Worm (Caenorhabditis elegans) whole organism, L4 larva: ENCODE measurements around the gene T28C6.7.
A peak's percentile ranks its signal among the peaks of the same experiment; 100 is the strongest.

Experiments
- F37D6.2 ChIP-seq: sonication (generic microtip); optimal IDR thresholded peaks from 2 replicates; lab custom pipeline; 2016; ENCODE audit warnings: mild to moderate bottlenecking, missing genetic modification characterization, missing compliant biosample characterization
- F44E2.7 ChIP-seq: fragments of 200-800 bp; sonication (Bioruptor generic); IDR thresholded peaks from 2 replicates; pipeline ENCODE4 v2.1.2; 2022; ENCODE audit warnings: missing genetic modification characterization, missing compliant biosample characterization
- T20F7.1 ChIP-seq: fragments of 200-800 bp; sonication (Bioruptor generic); optimal IDR thresholded peaks from 2 replicates; lab custom pipeline; 2018; ENCODE audit warnings: mild to moderate bottlenecking, missing genetic modification characterization, missing compliant biosample characterization
- Y105C5A.15 ChIP-seq: fragments of 200-800 bp; sonication (Bioruptor generic); IDR thresholded peaks from 2 replicates; pipeline ENCODE4 v1.3.6; 2022; ENCODE audit warnings: missing genetic modification characterization, missing compliant biosample characterization
- Y48G9A.11 ChIP-seq: fragments of 200-800 bp; sonication (Bioruptor generic); IDR thresholded peaks from 2 replicates; pipeline ENCODE4 v1.3.6; 2022; ENCODE audit warnings: missing genetic modification reagents, missing genetic modification characterization, missing compliant biosample characterization
- ZK546.5 ChIP-seq, 2 experiments: sonication (generic microtip); optimal IDR thresholded peaks; 2 replicates each; lab custom pipeline; 2017; ENCODE audit warnings: missing biosample characterization in 2 of 2, missing genetic modification characterization in 2 of 2
- aha-1 ChIP-seq: fragments of 150-350 bp; peaks from one replicate; lab custom pipeline; 2014; ENCODE audit warnings: missing biosample characterization, missing genetic modification characterization
- arid-1 ChIP-seq: fragments of 200-800 bp; sonication (Bioruptor generic); conservative IDR thresholded peaks from 2 replicates; pipeline ENCODE4 v1.3.6; 2022; ENCODE audit warnings: missing genetic modification reagents, missing genetic modification characterization, missing compliant biosample characterization
- attf-4 ChIP-seq: sonication (generic microtip); optimal IDR thresholded peaks from 3 replicates; lab custom pipeline; 2017; ENCODE audit warnings: missing biosample characterization, missing genetic modification characterization
- ceh-28 ChIP-seq: fragments of 150-350 bp; optimal IDR thresholded peaks from 2 replicates; lab custom pipeline; 2014; ENCODE audit warnings: missing biosample characterization, missing genetic modification reagents, missing genetic modification characterization
- ceh-44 ChIP-seq: fragments of 200-800 bp; sonication (Bioruptor generic); IDR thresholded peaks from 2 replicates; pipeline ENCODE4 v1.3.6; 2022; ENCODE audit warnings: missing genetic modification reagents, missing genetic modification characterization, missing compliant biosample characterization
- ctbp-1 ChIP-seq: fragments of 200-800 bp; sonication (Bioruptor generic); IDR thresholded peaks from 2 replicates; pipeline ENCODE4 v1.3.6; 2022; ENCODE audit warnings: missing genetic modification reagents, missing genetic modification characterization, missing compliant biosample characterization
- daf-12 ChIP-seq: fragments of 150-350 bp; optimal IDR thresholded peaks from 2 replicates; lab custom pipeline; 2014; ENCODE audit warnings: missing biosample characterization, missing genetic modification reagents, missing genetic modification characterization
- daf-8 ChIP-seq: fragments of 200-800 bp; sonication (Bioruptor generic); IDR thresholded peaks from 2 replicates; pipeline ENCODE4 v1.3.6; 2022; ENCODE audit warnings: missing genetic modification characterization, missing compliant biosample characterization
- duxl-1 ChIP-seq: sonication (generic microtip); optimal IDR thresholded peaks from 2 replicates; lab custom pipeline; 2016; ENCODE audit warnings: mild to moderate bottlenecking, missing genetic modification characterization, moderate library complexity, missing compliant biosample characterization; ENCODE audit not compliant: poor library complexity
- egl-27 ChIP-seq: sonication (generic microtip); optimal IDR thresholded peaks from 3 replicates; lab custom pipeline; 2017; ENCODE audit warnings: missing biosample characterization, missing genetic modification reagents, missing genetic modification characterization
- fkh-10 ChIP-seq: fragments of 150-350 bp; optimal IDR thresholded peaks from 2 replicates; lab custom pipeline; 2014; ENCODE audit warnings: missing biosample characterization, missing genetic modification reagents, missing genetic modification characterization
- fos-1 ChIP-seq: fragments of 150-350 bp; optimal IDR thresholded peaks from 2 replicates; lab custom pipeline; 2014; ENCODE audit warnings: missing biosample characterization, missing genetic modification characterization
- gei-8 ChIP-seq: fragments of 200-800 bp; sonication (Bioruptor generic); optimal IDR thresholded peaks from 2 replicates; lab custom pipeline; 2018; ENCODE audit warnings: mild to moderate bottlenecking, missing genetic modification characterization, missing compliant biosample characterization
- hlh-30 ChIP-seq: sonication (generic microtip); optimal IDR thresholded peaks from 2 replicates; lab custom pipeline; 2017; ENCODE audit warnings: antibody characterized with exemption, mild to moderate bottlenecking, missing genetic modification characterization, missing compliant biosample characterization; ENCODE audit not compliant: insufficient read depth
- hmg-1.1 ChIP-seq: fragments of 200-800 bp; sonication (Bioruptor generic); IDR thresholded peaks from 2 replicates; pipeline ENCODE4 v1.3.6; 2022; ENCODE audit warnings: missing genetic modification reagents, missing genetic modification characterization, missing compliant biosample characterization
- jun-1 ChIP-seq: fragments of 150-350 bp; optimal IDR thresholded peaks from 2 replicates; lab custom pipeline; 2014; ENCODE audit warnings: missing biosample characterization, missing genetic modification reagents, missing genetic modification characterization
- lim-7 ChIP-seq: fragments of 200-800 bp; sonication (Bioruptor generic); IDR thresholded peaks from 2 replicates; pipeline ENCODE4 v1.3.6; 2022; ENCODE audit warnings: missing genetic modification characterization, missing compliant biosample characterization
- lin-15B ChIP-seq: fragments of 150-350 bp; sonication (generic microtip); optimal IDR thresholded peaks from 3 replicates; lab custom pipeline; 2014; ENCODE audit warnings: missing biosample characterization, missing genetic modification characterization
- lin-39 ChIP-seq: fragments of 150-350 bp; optimal IDR thresholded peaks from 2 replicates; lab custom pipeline; 2014; ENCODE audit warnings: missing biosample characterization, missing genetic modification reagents, missing genetic modification characterization
- lsy-2 ChIP-seq, 2 experiments: fragments of 150-350 bp in 1 of 2; sonication (generic microtip) in 1 of 2; optimal IDR thresholded peaks; 2 replicates each; lab custom pipeline; 2014 to 2017; ENCODE audit warnings: missing biosample characterization in 2 of 2, missing genetic modification characterization in 2 of 2
- mep-1 ChIP-seq: fragments of 150-350 bp; sonication (generic microtip); optimal IDR thresholded peaks from 3 replicates; lab custom pipeline; 2014; ENCODE audit warnings: missing biosample characterization, missing genetic modification characterization
- nhr-10 ChIP-seq: fragments of 150-350 bp; optimal IDR thresholded peaks from 2 replicates; lab custom pipeline; 2014; ENCODE audit warnings: missing biosample characterization, missing genetic modification characterization
- nhr-11 ChIP-seq: fragments of 150-350 bp; optimal IDR thresholded peaks from 2 replicates; lab custom pipeline; 2014; ENCODE audit warnings: missing biosample characterization, missing genetic modification characterization
- nhr-237 ChIP-seq: sonication (generic microtip); optimal IDR thresholded peaks from 2 replicates; lab custom pipeline; 2017; ENCODE audit warnings: missing biosample characterization, missing genetic modification characterization
- nhr-42 ChIP-seq: fragments of 200-800 bp; sonication (Bioruptor generic); IDR thresholded peaks from 2 replicates; pipeline ENCODE4 v1.3.6; 2022; ENCODE audit warnings: missing genetic modification characterization, missing compliant biosample characterization
- nhr-6 ChIP-seq: fragments of 150-350 bp; optimal IDR thresholded peaks from 2 replicates; lab custom pipeline; 2014; ENCODE audit warnings: missing biosample characterization, missing genetic modification characterization
- pqm-1 ChIP-seq: sonication (generic microtip); optimal IDR thresholded peaks from 2 replicates; lab custom pipeline; 2017; ENCODE audit warnings: missing biosample characterization, missing genetic modification characterization
- saeg-2 ChIP-seq: fragments of 200-800 bp; sonication (Bioruptor generic); IDR thresholded peaks from 2 replicates; pipeline ENCODE4 v1.3.6; 2022; ENCODE audit warnings: missing genetic modification reagents, missing genetic modification characterization, missing compliant biosample characterization
- spr-1 ChIP-seq: sonication (generic microtip); optimal IDR thresholded peaks from 2 replicates; lab custom pipeline; 2016; ENCODE audit warnings: mild to moderate bottlenecking, missing genetic modification characterization, missing compliant biosample characterization
- spr-3 ChIP-seq: fragments of 200-800 bp; sonication (Bioruptor generic); optimal IDR thresholded peaks from 2 replicates; lab custom pipeline; 2018; ENCODE audit warnings: mild to moderate bottlenecking, missing genetic modification characterization, missing compliant biosample characterization
- unc-130 ChIP-seq: sonication (generic microtip); optimal IDR thresholded peaks from 2 replicates; lab custom pipeline; 2016; ENCODE audit warnings: missing genetic modification reagents, missing genetic modification characterization, missing compliant biosample characterization
- unc-62 ChIP-seq, 3 experiments: fragments of 150-350 bp in 1 of 3; sonication (generic microtip); optimal IDR thresholded peaks in 2 of 3; peaks in 1 of 3; 1 replicate in 1 of 3; 2 replicates in 2 of 3; lab custom pipeline; 2014 to 2017; ENCODE audit warnings: missing biosample characterization in 3 of 3, missing genetic modification characterization in 3 of 3, missing genetic modification reagents in 3 of 3, missing genotype in 1 of 3
- vab-7 ChIP-seq: fragments of 200-800 bp; sonication (Bioruptor generic); IDR thresholded peaks from 2 replicates; pipeline ENCODE4 v1.3.6; 2022; ENCODE audit warnings: missing genetic modification reagents, missing genetic modification characterization, missing compliant biosample characterization
- zag-1 ChIP-seq: fragments of 150-350 bp; optimal IDR thresholded peaks from 2 replicates; lab custom pipeline; 2014; ENCODE audit warnings: missing biosample characterization, missing genetic modification characterization
- ztf-11 ChIP-seq: fragments of 150-350 bp; optimal IDR thresholded peaks from 2 replicates; lab custom pipeline; 2014; ENCODE audit warnings: missing biosample characterization, missing genetic modification characterization
- ztf-7 ChIP-seq: fragments of 150-350 bp; optimal IDR thresholded peaks from 2 replicates; lab custom pipeline; 2014; ENCODE audit warnings: missing biosample characterization, missing genetic modification characterization

Gene T28C6.7

ce11 chrIV:8794895-8795665 is 32.5 kb upstream of the T28C6.7 start (continued):
- no peak for TF ChIP-seq ztf-7
- no peak for TF ChIP-seq egl-27 (tag; lab: Kevin White, UChicago)
- TF ChIP-seq lin-15B (tag; lab: Kevin White, UChicago) = no peak
- no peak for TF ChIP-seq nhr-237 (tag; lab: Kevin White, UChicago)
- TF ChIP-seq zag-1 (tag; lab: Kevin White, UChicago) = no peak
- TF ChIP-seq ceh-28 (tag; lab: Kevin White, UChicago) = peak; percentile 30
- no peak for TF ChIP-seq attf-4 (tag; lab: Kevin White, UChicago)
- TF ChIP-seq nhr-11 (tag; lab: Kevin White, UChicago) = peak; percentile 84
- TF ChIP-seq T20F7.1 (GFP tag; lab: Kevin White, UChicago) = peak; percentile 86
- no peak for TF ChIP-seq fos-1 (tag; lab: Kevin White, UChicago)
- no peak for TF ChIP-seq daf-8 (GFP tag; lab: Robert Waterston, UW)
- TF ChIP-seq vab-7 (GFP tag; lab: Robert Waterston, UW) = peak; percentile 35; the same call in 1 of the 2 replicates
- TF ChIP-seq ZK546.5 (tag; optimal IDR thresholded peaks at IDR 0.05; lab: Kevin White, UChicago) = no peak
- TF ChIP-seq lim-7 (GFP tag; lab: Robert Waterston, UW) = no peak
- no peak for TF ChIP-seq Y105C5A.15
- no peak for TF ChIP-seq ztf-11
- TF ChIP-seq jun-1 (tag; lab: Kevin White, UChicago) = peak; percentile 52
- TF ChIP-seq duxl-1 (tag; lab: Kevin White, UChicago) = peak; percentile 2
- peak; percentile 35; the same call in 1 of the 2 replicates for TF ChIP-seq nhr-42
- no peak for TF ChIP-seq unc-130 (GFP tag; lab: Kevin White, UChicago)
- peak; percentile 88 for TF ChIP-seq nhr-10 (tag; lab: Kevin White, UChicago)
- no peak for TF ChIP-seq daf-12
- TF ChIP-seq F44E2.7 (GFP tag; lab: Robert Waterston, UW) = no peak
- TF ChIP-seq nhr-6 = peak; percentile 51
- TF ChIP-seq unc-62 (GFP tag; optimal IDR thresholded peaks at IDR 0.05 in 1 of 2; lab: Kevin White, UChicago) = peak in 1 of 2 experiments; percentile 98
- peak; percentile 95 for TF ChIP-seq unc-62 (tag; optimal IDR thresholded peaks at IDR 0.05; lab: Kevin White, UChicago)
- TF ChIP-seq ceh-44 (GFP tag; lab: Robert Waterston, UW) = 0 out of 2 replicates have a peak, but pooled peaks have one; percentile 31
- TF ChIP-seq Y48G9A.11 (GFP tag; lab: Robert Waterston, UW) = no peak
- TF ChIP-seq gei-8 (GFP tag; lab: Kevin White, UChicago) = peak; percentile 68
- 0 out of 2 replicates have a peak, but pooled peaks have one; percentile 18 for TF ChIP-seq arid-1
- TF ChIP-seq F37D6.2 (tag; lab: Kevin White, UChicago) = peak; percentile 72
- TF ChIP-seq spr-3 (GFP tag; lab: Kevin White, UChicago) = peak; percentile 68
- TF ChIP-seq, all 104 proteins: peak for 60

ce11 chrIV:8796246-8796645 is 31.4 kb upstream of the T28C6.7 start:
- TF ChIP-seq spr-1 (tag; lab: Kevin White, UChicago) (no peak), ceh-44 (GFP tag; lab: Robert Waterston, UW) (no peak), pqm-1 (no peak), ceh-28 (tag; lab: Kevin White, UChicago) (no peak), mep-1 (tag; lab: Kevin White, UChicago) (peak; percentile 65), saeg-2 (no peak), lin-39 (tag; lab: Kevin White, UChicago) (peak; percentile 15), hmg-1.1 (GFP tag; lab: Robert Waterston, UW) (0 out of 2 replicates have a peak, but pooled peaks have one; percentile 10), fkh-10 (GFP tag; lab: Kevin White, UChicago) (peak; percentile 61), lsy-2 (tag; optimal IDR thresholded peaks at IDR 0.05; lab: Kevin White, UChicago) (peak in 1 of 2 experiments; percentile 12), hlh-30 (tag; lab: Kevin White, UChicago) (peak; percentile 20), aha-1 (tag; lab: Kevin White, UChicago) (peak; percentile 72), ctbp-1 (GFP tag; lab: Robert Waterston, UW) (0 out of 2 replicates have a peak, but pooled peaks have one; percentile 42)
